Fruit fly (Drosophila melanogaster): ENCODE data around the gene CG9215.

- TF ChIP-seq h (optimal IDR thresholded peaks at IDR 0.05) = no peak
- no peak for TF ChIP-seq Sin3A (optimal IDR thresholded peaks at IDR 0.05)
- no peak for TF ChIP-seq psq (optimal IDR thresholded peaks at IDR 0.05)
These were observed 50.6 kb downstream of the CG9215 start for dm6 chrX:15532062-15532461.
